Fruit fly (Drosophila melanogaster): ENCODE results near the gene ERR.

ERR gene

DNA sequence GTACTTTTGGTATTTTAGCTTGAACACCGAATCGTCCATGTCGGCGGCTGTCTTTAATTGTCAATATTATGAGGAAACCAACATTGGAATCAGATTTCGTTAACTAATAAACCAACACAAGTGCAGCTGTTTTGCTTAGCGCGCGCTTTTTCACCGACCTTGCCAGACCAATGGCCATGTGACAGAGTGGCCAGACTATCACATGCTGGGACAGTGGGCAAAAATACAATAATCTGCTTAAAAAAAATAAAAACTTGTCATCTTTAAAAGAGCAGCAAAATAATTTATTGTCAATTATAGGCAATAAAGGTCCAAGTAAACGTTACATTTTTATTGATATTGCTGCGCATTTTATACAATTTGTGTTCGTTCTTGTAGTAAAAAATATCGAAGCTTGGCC is 10.7 kb downstream of the ERR start, which contains the start of gene RecQ4 (continued):
- TF ChIP-seq Dfd (GFP tag; optimal IDR thresholded peaks at IDR 0.05) (no peak), hbn (GFP tag; IDR thresholded peaks at IDR 0.05; ENCODE audit: partially characterized antibody) (peak; percentile 25; the same call in 1 of the 2 replicates), ken (GFP tag; IDR thresholded peaks at IDR 0.05) (no peak), grn (GFP tag; optimal IDR thresholded peaks at IDR 0.05) (no peak), CG13624 (GFP tag; optimal IDR thresholded peaks at IDR 0.05) (no peak), CG9609 (GFP tag; optimal IDR thresholded peaks at IDR 0.05) (no peak), hb (GFP tag; IDR thresholded peaks at IDR 0.05; ENCODE audit: partially characterized antibody) (no peak), CG43689 (GFP tag; IDR thresholded peaks at IDR 0.05) (no peak), stc (GFP tag; IDR thresholded peaks at IDR 0.05) (no peak), CG10321 (GFP tag; IDR thresholded peaks at IDR 0.05) (no peak), HmgZ (tag; optimal IDR thresholded peaks at IDR 0.05) (peak; percentile 40), CG34224 (GFP tag; IDR thresholded peaks at IDR 0.05; ENCODE audit: partially characterized antibody) (peak; percentile 44; the same call in 2 of the 3 replicates), Mad (GFP tag; optimal IDR thresholded peaks at IDR 0.05) (peak; percentile 18), gsb-n (tag; optimal IDR thresholded peaks at IDR 0.05) (no peak), fu2 (GFP tag; optimal IDR thresholded peaks at IDR 0.05) (no peak), ind (GFP tag; optimal IDR thresholded peaks at IDR 0.05) (no peak), yki (optimal IDR thresholded peaks at IDR 0.05) (no peak), Bteb2 (GFP tag; optimal IDR thresholded peaks at IDR 0.05) (no peak), Dp (GFP tag; optimal IDR thresholded peaks at IDR 0.05) (peak; percentile 97), CG13894 (tag; optimal IDR thresholded peaks at IDR 0.05) (no peak), CG6765 (GFP tag; optimal IDR thresholded peaks at IDR 0.05) (no peak), Sox100B (GFP tag; optimal IDR thresholded peaks at IDR 0.05) (no peak), E2f1 (GFP tag; IDR thresholded peaks at IDR 0.05) (peak; percentile 90), dan (GFP tag; IDR thresholded peaks at IDR 0.05) (no peak), Hr78 (GFP tag; optimal IDR thresholded peaks at IDR 0.05) (no peak), ftz-f1 (GFP tag; optimal IDR thresholded peaks at IDR 0.05) (peak; percentile 9), CrebB (tag; optimal IDR thresholded peaks at IDR 0.05) (no peak), Camta (GFP tag; optimal IDR thresholded peaks at IDR 0.05) (no peak), Med (GFP tag) (no peak), Hey (tag; optimal IDR thresholded peaks at IDR 0.05) (no peak), pho (GFP tag; optimal IDR thresholded peaks at IDR 0.05) (no peak), CG15269 (tag; optimal IDR thresholded peaks at IDR 0.05) (no peak), Xrp1 (GFP tag; IDR thresholded peaks at IDR 0.05) (0 out of 2 replicates have a peak, but pooled peaks have one; percentile 15), gsb (GFP tag; IDR thresholded peaks at IDR 0.05) (no peak), Hmr (GFP tag; optimal IDR thresholded peaks at IDR 0.05) (no peak), Elba2 (GFP tag; optimal IDR thresholded peaks at IDR 0.05) (peak; percentile 14), CG11723 (GFP tag; optimal IDR thresholded peaks at IDR 0.05) (no peak), CG7839 (tag; optimal IDR thresholded peaks at IDR 0.05) (no peak), CG30431 (GFP tag; optimal IDR thresholded peaks at IDR 0.05) (no peak), CG15514 (GFP tag; optimal IDR thresholded peaks at IDR 0.05) (peak; percentile 62), NC2α (GFP tag; optimal IDR thresholded peaks at IDR 0.05) (no peak), CG4730 (GFP tag; IDR thresholded peaks at IDR 0.05) (no peak), fd64A (GFP tag; optimal IDR thresholded peaks at IDR 0.05) (no peak), CG8089 (GFP tag; optimal IDR thresholded peaks at IDR 0.05) (no peak), stwl (tag; optimal IDR thresholded peaks at IDR 0.05) (peak; percentile 77), CG10431 (GFP tag; optimal IDR thresholded peaks at IDR 0.05) (no peak), CG10543 (GFP tag; optimal IDR thresholded peaks at IDR 0.05) (no peak), CG6654 (GFP tag; optimal IDR thresholded peaks at IDR 0.05) (no peak), CG14860 (GFP tag; IDR thresholded peaks at IDR 0.05; ENCODE audit: partially characterized antibody) (no peak), peb (GFP tag; IDR thresholded peaks at IDR 0.05) (no peak), chinmo (GFP tag; IDR thresholded peaks at IDR 0.05; ENCODE audit: partially characterized antibody) (0 out of 4 replicates have a peak, but pooled peaks have one; percentile 37), CG30020 (tag; optimal IDR thresholded peaks at IDR 0.05) (no peak)

Data from whole organism, embryonic.